Fruit fly (Drosophila melanogaster): Measurements from ENCODE around the gene Ucp4B.

- TF ChIP-seq CG9727 (GFP tag; optimal IDR thresholded peaks at IDR 0.05) (no peak), Kr (GFP tag; optimal IDR thresholded peaks at IDR 0.05) (no peak), eve (GFP tag; optimal IDR thresholded peaks at IDR 0.05) (no peak), CHES-1-like (GFP tag; optimal IDR thresholded peaks at IDR 0.05) (no peak), vfl (GFP tag; optimal IDR thresholded peaks at IDR 0.05) (no peak), CG4360 (GFP tag; IDR thresholded peaks at IDR 0.05) (no peak), jigr1 (GFP tag; IDR thresholded peaks at IDR 0.05) (no peak)
Observed at dm6 chr2L:5964211-5964610, 5.4 kb upstream of the Ucp4B start.

Measured in whole organism, embryonic.